Worm (Caenorhabditis elegans) whole organism, young adult: ENCODE measurements around the gene hot-6.

Experiments used
- B0035.1 ChIP-seq: sonication (generic microtip); optimal IDR thresholded peaks from 2 replicates; lab custom pipeline; 2016; ENCODE audit warnings: missing genetic modification characterization, mild to moderate bottlenecking, missing compliant biosample characterization, missing genotype, missing genetic modification reagents
- Y95B8A.8 ChIP-seq: fragments of 200-800 bp; sonication (Bioruptor generic); IDR thresholded peaks from 2 replicates; pipeline ENCODE4 v1.3.6; 2022; ENCODE audit warnings: missing genetic modification reagents, missing genetic modification characterization, missing compliant biosample characterization
- ets-4 ChIP-seq: fragments of 200-800 bp; sonication (Bioruptor generic); optimal IDR thresholded peaks from 2 replicates; lab custom pipeline; 2018; ENCODE audit warnings: mild to moderate bottlenecking, missing genetic modification characterization, missing compliant biosample characterization
- lir-1 ChIP-seq: fragments of 200-800 bp; sonication (Bioruptor generic); conservative IDR thresholded peaks from 2 replicates; pipeline ENCODE4 v1.3.6; 2022; ENCODE audit warnings: missing genetic modification reagents, missing genetic modification characterization, missing compliant biosample characterization
- sdz-38 ChIP-seq: sonication (generic microtip); optimal IDR thresholded peaks from 2 replicates; lab custom pipeline; 2016; ENCODE audit warnings: missing genotype, missing genetic modification characterization, missing compliant biosample characterization
- snpc-4 ChIP-seq, 5 experiments: fragments of 150-350 bp in 1 of 5; sonication (generic microtip) in 4 of 5; optimal IDR thresholded peaks; 2 replicates each; lab custom pipeline; 2014 to 2018; ENCODE audit warnings: missing genetic modification characterization in 5 of 5, missing biosample characterization in 3 of 5, antibody characterized with exemption in 2 of 5, mild to moderate bottlenecking in 2 of 5, missing compliant biosample characterization in 2 of 5, missing genotype in 2 of 5, moderate library complexity in 2 of 5, missing genetic modification reagents in 1 of 5
- ztf-22 ChIP-seq: fragments of 200-800 bp; sonication (Bioruptor generic); optimal IDR thresholded peaks from 2 replicates; lab custom pipeline; 2018; ENCODE audit warnings: mild to moderate bottlenecking, missing genetic modification characterization, moderate library complexity, missing compliant biosample characterization
- ztf-25 ChIP-seq: fragments of 200-800 bp; sonication (Bioruptor generic); IDR thresholded peaks from 2 replicates; pipeline ENCODE4 v1.3.6; 2022; ENCODE audit warnings: missing genetic modification reagents, missing genetic modification characterization, missing compliant biosample characterization

- TF ChIP-seq B0035.1 (no peak), ztf-25 (GFP tag; lab: Robert Waterston, UW) (no peak), Y95B8A.8 (GFP tag; lab: Robert Waterston, UW) (no peak), ets-4 (GFP tag; lab: Kevin White, UChicago) (no peak), ztf-22 (no peak), lir-1 (GFP tag; lab: Robert Waterston, UW) (no peak), snpc-4 (GFP tag; optimal IDR thresholded peaks at IDR 0.05; lab: Kevin White, UChicago) (no peak), snpc-4 (tag; optimal IDR thresholded peaks at IDR 0.05; lab: Kevin White, UChicago) (no peak), sdz-38 (tag; lab: Kevin White, UChicago) (no peak)
Measured at ce11 chrV:11033241-11033640, 10.5 kb upstream of the hot-6 start.
